Fruit fly (Drosophila melanogaster) whole organism, embryonic: ENCODE data around the gene CG42656.
A peak's percentile ranks its signal among the peaks of the same experiment; 100 is the strongest.

ENCODE experiments used
- BtbVII ChIP-seq: fragments of 200-800 bp; sonication (Bioruptor generic); optimal IDR thresholded peaks from 3 replicates; lab custom pipeline; 2017; ENCODE audit warnings: missing biosample characterization, mild to moderate bottlenecking, missing genetic modification characterization
- C15 ChIP-seq: fragments of 200-800 bp; sonication (Bioruptor generic); IDR thresholded peaks from 3 replicates; pipeline ENCODE4 v1.3.6; 2022; ENCODE audit warnings: missing biosample characterization, missing genetic modification characterization
- CG1233 ChIP-seq: fragments of 200-800 bp; sonication (Bioruptor generic); optimal IDR thresholded peaks from 4 replicates; lab custom pipeline; 2018; ENCODE audit warnings: missing biosample characterization, mild to moderate bottlenecking, missing genetic modification characterization
- CG12744 ChIP-seq: fragments of 200-800 bp; sonication (Bioruptor generic); optimal IDR thresholded peaks from 2 replicates; lab custom pipeline; 2016; ENCODE audit warnings: missing biosample characterization, missing genetic modification characterization
- CG15479 ChIP-seq: fragments of 200-800 bp; sonication (Bioruptor generic); optimal IDR thresholded peaks from 3 replicates; lab custom pipeline; 2019; ENCODE audit warnings: missing biosample characterization, mild to moderate bottlenecking, missing genetic modification characterization, moderate library complexity
- CG15514 ChIP-seq: fragments of 200-800 bp; sonication (Bioruptor generic); optimal IDR thresholded peaks from 3 replicates; lab custom pipeline; 2017; ENCODE audit warnings: missing biosample characterization, missing genetic modification characterization, mild to moderate bottlenecking, moderate library complexity, missing genetic modification reagents
- CG15601 ChIP-seq: fragments of 200-800 bp; sonication (Bioruptor generic); optimal IDR thresholded peaks from 3 replicates; lab custom pipeline; 2019; ENCODE audit warnings: missing biosample characterization, mild to moderate bottlenecking, missing genetic modification characterization, moderate library complexity
- CG1602 ChIP-seq: fragments of 200-800 bp; sonication (Bioruptor generic); optimal IDR thresholded peaks from 3 replicates; lab custom pipeline; 2016; ENCODE audit warnings: missing biosample characterization, missing genetic modification characterization
- CG1603 ChIP-seq: fragments of 200-800 bp; sonication (Bioruptor generic); optimal IDR thresholded peaks from 2 replicates; lab custom pipeline; 2019; ENCODE audit warnings: missing biosample characterization, mild to moderate bottlenecking, missing genetic modification characterization, moderate library complexity
- CG17829 ChIP-seq: fragments of 200-800 bp; optimal IDR thresholded peaks from 2 replicates; lab custom pipeline; 2019; ENCODE audit warnings: missing biosample characterization, mild to moderate bottlenecking, missing genetic modification characterization, moderate library complexity
- CG18764 ChIP-seq: fragments of 200-800 bp; sonication (Bioruptor generic); optimal IDR thresholded peaks from 3 replicates; lab custom pipeline; 2016; ENCODE audit warnings: missing biosample characterization, missing genetic modification characterization
- CG2116 ChIP-seq: fragments of 200-800 bp; sonication (Bioruptor generic); optimal IDR thresholded peaks from 3 replicates; lab custom pipeline; 2018; ENCODE audit warnings: missing biosample characterization, mild to moderate bottlenecking, missing genetic modification characterization
- CG2199 ChIP-seq: fragments of 200-800 bp; sonication (Bioruptor generic); IDR thresholded peaks from 3 replicates; pipeline ENCODE4 v1.3.6; 2022; ENCODE audit warnings: missing biosample characterization, missing genetic modification characterization
- CG34224 ChIP-seq: fragments of 200-800 bp; sonication (Bioruptor generic); IDR thresholded peaks from 3 replicates; pipeline ENCODE4 v1.3.6; 2022; ENCODE audit warnings: missing biosample characterization, missing genetic modification characterization; ENCODE audit not compliant: partially characterized antibody
- CG42726 ChIP-seq: fragments of 200-800 bp; sonication (Bioruptor generic); IDR thresholded peaks from 2 replicates; pipeline ENCODE4 v1.3.6; 2022; ENCODE audit warnings: missing biosample characterization, missing genetic modification characterization; ENCODE audit not compliant: partially characterized antibody
- CG4404 ChIP-seq: fragments of 200-800 bp; sonication (Bioruptor generic); IDR thresholded peaks from 2 replicates; pipeline ENCODE4 v1.3.6; 2022; ENCODE audit warnings: missing biosample characterization, missing genetic modification characterization
- CG6175 ChIP-seq: fragments of 200-800 bp; sonication (Bioruptor generic); IDR thresholded peaks from 3 replicates; pipeline ENCODE4 v1.3.6; 2022; ENCODE audit warnings: missing biosample characterization, missing genetic modification characterization
- CG6791 ChIP-seq: fragments of 200-800 bp; sonication (Bioruptor generic); IDR thresholded peaks from 3 replicates; pipeline ENCODE4 v1.3.6; 2022; ENCODE audit warnings: missing biosample characterization, missing genetic modification characterization; ENCODE audit not compliant: partially characterized antibody
- CG7745 ChIP-seq: fragments of 200-800 bp; sonication (Bioruptor generic); optimal IDR thresholded peaks from 2 replicates; lab custom pipeline; 2018; ENCODE audit warnings: missing biosample characterization, mild to moderate bottlenecking, missing genetic modification characterization, moderate library complexity
- CG8290 ChIP-seq, 3 experiments: fragments of 200-800 bp; sonication (Bioruptor generic); optimal IDR thresholded peaks; 2 replicates each; lab custom pipeline; 2016 to 2019; ENCODE audit warnings: missing biosample characterization in 3 of 3, missing genetic modification characterization in 3 of 3, mild to moderate bottlenecking in 2 of 3, moderate library complexity in 1 of 3
- Fer3 ChIP-seq: fragments of 200-800 bp; sonication (Bioruptor generic); optimal IDR thresholded peaks from 2 replicates; lab custom pipeline; 2018; ENCODE audit warnings: missing biosample characterization, mild to moderate bottlenecking, missing genetic modification characterization, moderate library complexity
- GATAe ChIP-seq: fragments of 200-800 bp; sonication (Bioruptor generic); conservative IDR thresholded peaks from 2 replicates; pipeline ENCODE4 v1.3.6; 2022; ENCODE audit warnings: missing biosample characterization, missing genetic modification characterization
- Gug ChIP-seq: fragments of 200-800 bp; sonication (Bioruptor generic); IDR thresholded peaks from 4 replicates; pipeline ENCODE4 v1.3.6; 2022; ENCODE audit warnings: missing biosample characterization, missing genetic modification characterization
- H15 ChIP-seq: fragments of 200-800 bp; sonication (Bioruptor generic); IDR thresholded peaks from 3 replicates; pipeline ENCODE4 v1.3.6; 2022; ENCODE audit warnings: missing biosample characterization, missing genetic modification characterization
- HLH54F ChIP-seq: fragments of 200-800 bp; sonication (Bioruptor generic); optimal IDR thresholded peaks from 3 replicates; lab custom pipeline; 2016; ENCODE audit warnings: missing biosample characterization, missing genetic modification characterization
- Hmr ChIP-seq: fragments of 200-800 bp; sonication (Bioruptor generic); optimal IDR thresholded peaks from 3 replicates; lab custom pipeline; 2017; ENCODE audit warnings: mild to moderate bottlenecking, missing biosample characterization, missing genetic modification reagents, missing genetic modification characterization
- MBD-R2 ChIP-seq: fragments of 200-800 bp; sonication (Bioruptor generic); IDR thresholded peaks from 2 replicates; pipeline ENCODE4 v1.3.6; 2022; ENCODE audit warnings: missing biosample characterization, missing genetic modification characterization
- Mes4 ChIP-seq: fragments of 200-800 bp; sonication (Bioruptor generic); optimal IDR thresholded peaks from 2 replicates; lab custom pipeline; 2016; ENCODE audit warnings: missing biosample characterization, missing genetic modification characterization
- Myb ChIP-seq: fragments of 200-800 bp; sonication (Bioruptor generic); optimal IDR thresholded peaks from 2 replicates; lab custom pipeline; 2016; ENCODE audit warnings: missing biosample characterization, missing genetic modification characterization
- Nf-YC ChIP-seq: fragments of 200-800 bp; optimal IDR thresholded peaks from 3 replicates; lab custom pipeline; 2019; ENCODE audit warnings: missing biosample characterization, mild to moderate bottlenecking, missing genetic modification characterization, moderate library complexity
- Optix ChIP-seq: fragments of 200-800 bp; sonication (Bioruptor generic); IDR thresholded peaks from 3 replicates; pipeline ENCODE4 v1.3.6; 2022; ENCODE audit warnings: missing biosample characterization, missing genetic modification characterization
- Usf ChIP-seq: fragments of 200-800 bp; sonication (Bioruptor generic); optimal IDR thresholded peaks from 2 replicates; lab custom pipeline; 2017; ENCODE audit warnings: missing genotype, missing biosample characterization, missing genetic modification characterization
- ac ChIP-seq: fragments of 200-800 bp; sonication (Bioruptor generic); optimal IDR thresholded peaks from 3 replicates; lab custom pipeline; 2017; ENCODE audit warnings: missing biosample characterization, mild to moderate bottlenecking, missing genetic modification characterization
- aop ChIP-seq: fragments of 200-800 bp; sonication (Bioruptor generic); IDR thresholded peaks from 2 replicates; pipeline ENCODE4 v1.3.6; 2022; ENCODE audit warnings: missing biosample characterization, missing genetic modification characterization
- bowl ChIP-seq: fragments of 200-800 bp; sonication (Bioruptor generic); IDR thresholded peaks from 2 replicates; pipeline ENCODE4 v1.3.6; 2022; ENCODE audit warnings: missing biosample characterization, missing genetic modification characterization
- cas ChIP-seq: fragments of 200-800 bp; sonication (Bioruptor generic); IDR thresholded peaks from 2 replicates; pipeline ENCODE4 v1.3.6; 2022; ENCODE audit warnings: missing biosample characterization, missing genetic modification characterization
- chinmo ChIP-seq: fragments of 200-800 bp; sonication (Bioruptor generic); IDR thresholded peaks from 4 replicates; pipeline ENCODE4 v1.3.6; 2022; ENCODE audit warnings: missing biosample characterization, missing genetic modification characterization; ENCODE audit not compliant: partially characterized antibody
- croc ChIP-seq: fragments of 200-800 bp; sonication (Bioruptor generic); conservative IDR thresholded peaks from 3 replicates; pipeline ENCODE4 v1.3.6; 2022; ENCODE audit warnings: missing biosample characterization, missing genetic modification characterization
- fd3F ChIP-seq: fragments of 200-800 bp; sonication (Bioruptor generic); optimal IDR thresholded peaks from 2 replicates; lab custom pipeline; 2018; ENCODE audit warnings: missing biosample characterization, mild to moderate bottlenecking, missing genetic modification characterization, moderate library complexity
- fu2 ChIP-seq: fragments of 200-800 bp; sonication (Bioruptor generic); optimal IDR thresholded peaks from 2 replicates; lab custom pipeline; 2016; ENCODE audit warnings: missing biosample characterization, missing genetic modification characterization
- gcm ChIP-seq: fragments of 200-800 bp; sonication (Bioruptor generic); optimal IDR thresholded peaks from 2 replicates; lab custom pipeline; 2019; ENCODE audit warnings: missing biosample characterization, mild to moderate bottlenecking, missing genetic modification characterization, moderate library complexity
- jumu ChIP-seq: fragments of 200-800 bp; sonication (Bioruptor generic); optimal IDR thresholded peaks from 3 replicates; lab custom pipeline; 2016; ENCODE audit warnings: missing biosample characterization, missing genetic modification characterization
- kni ChIP-seq: fragments of 200-800 bp; sonication (Bioruptor generic); optimal IDR thresholded peaks from 3 replicates; lab custom pipeline; 2017; ENCODE audit warnings: mild to moderate bottlenecking, missing biosample characterization, missing genetic modification reagents, missing genetic modification characterization
- lola ChIP-seq, 3 experiments: fragments of >200 bp in 2 of 3; fragments of 200-800 bp in 1 of 3; sonication (Bioruptor generic) in 1 of 3; optimal IDR thresholded peaks; 2 replicates each; lab custom pipeline; 2017 to 2019; ENCODE audit warnings: missing biosample characterization in 3 of 3, missing genetic modification characterization in 3 of 3, mild to moderate bottlenecking in 1 of 3, moderate library complexity in 1 of 3
- mirr ChIP-seq: fragments of 200-800 bp; sonication (Bioruptor generic); optimal IDR thresholded peaks from 3 replicates; lab custom pipeline; 2018; ENCODE audit warnings: missing biosample characterization, mild to moderate bottlenecking, missing genetic modification characterization
- nerfin-1 ChIP-seq: fragments of 200-800 bp; sonication (Bioruptor generic); optimal IDR thresholded peaks from 3 replicates; lab custom pipeline; 2019; ENCODE audit warnings: missing biosample characterization, mild to moderate bottlenecking, missing genetic modification characterization, moderate library complexity
- pros ChIP-seq: fragments of 200-800 bp; sonication (Bioruptor generic); optimal IDR thresholded peaks from 3 replicates; lab custom pipeline; 2019; ENCODE audit warnings: missing biosample characterization, mild to moderate bottlenecking, missing genetic modification characterization, moderate library complexity
- repo ChIP-seq: fragments of 200-800 bp; sonication (Bioruptor generic); optimal IDR thresholded peaks from 2 replicates; lab custom pipeline; 2016; ENCODE audit warnings: missing biosample characterization, missing genetic modification characterization
- run ChIP-seq: fragments of 200-800 bp; sonication (Bioruptor generic); optimal IDR thresholded peaks from 3 replicates; lab custom pipeline; 2018; ENCODE audit warnings: missing biosample characterization, mild to moderate bottlenecking, missing genetic modification characterization
- wek ChIP-seq: fragments of 200-800 bp; sonication (Bioruptor generic); optimal IDR thresholded peaks from 3 replicates; lab custom pipeline; 2018; ENCODE audit warnings: missing biosample characterization, mild to moderate bottlenecking, missing genetic modification characterization, moderate library complexity

CG42656 gene

dm6 chr3R:7515599-7516069 lies 22.6 kb upstream of the CG42656 start, which contains the start of gene alpha-Est8 (continued):
- TF ChIP-seq CG6791 = no peak
- TF ChIP-seq CG15601 (tag; lab: Kevin White, UChicago) = no peak
- no peak for TF ChIP-seq CG15479 (GFP tag; lab: Kevin White, UChicago)
- no peak for TF ChIP-seq CG6175 (GFP tag; lab: Robert Waterston, UW)
- TF ChIP-seq gcm (GFP tag; lab: Kevin White, UChicago) = no peak
- TF ChIP-seq pros (GFP tag; lab: Kevin White, UChicago) = no peak
- TF ChIP-seq CG17829 (tag; lab: Kevin White, UChicago) = no peak
- no peak for TF ChIP-seq CG2116 (GFP tag; lab: Kevin White, UChicago)
- TF ChIP-seq CG1602 = no peak
- no peak for TF ChIP-seq C15 (GFP tag; lab: Robert Waterston, UW)
- no peak for TF ChIP-seq Mes4 (GFP tag; lab: Kevin White, UChicago)
- no peak for TF ChIP-seq CG4404 (GFP tag; lab: Robert Waterston, UW)
- no peak for TF ChIP-seq BtbVII (GFP tag; lab: Kevin White, UChicago)
- no peak for TF ChIP-seq CG42726 (GFP tag; lab: Robert Waterston, UW)
- no peak for TF ChIP-seq fu2 (GFP tag; lab: Kevin White, UChicago)
- no peak for TF ChIP-seq aop (GFP tag; lab: Robert Waterston, UW)
- 0 out of 2 replicates have a peak, but pooled peaks have one; percentile 16 for TF ChIP-seq GATAe (GFP tag; lab: Robert Waterston, UW)
- no peak for TF ChIP-seq CG18764
- no peak for TF ChIP-seq Nf-YC
- TF ChIP-seq CG15514 (GFP tag; lab: Kevin White, UChicago) = no peak
- TF ChIP-seq CG2199 (GFP tag; lab: Robert Waterston, UW) = 0 out of 3 replicates have a peak, but pooled peaks have one; percentile 55
- TF ChIP-seq lola (GFP tag; optimal IDR thresholded peaks at IDR 0.05; lab: Kevin White, UChicago) = no peak
- TF ChIP-seq Usf (GFP tag; lab: Kevin White, UChicago) = no peak
- 0 out of 2 replicates have a peak, but pooled peaks have one; percentile 23 for TF ChIP-seq MBD-R2 (GFP tag; lab: Robert Waterston, UW)
- TF ChIP-seq fd3F (GFP tag; lab: Kevin White, UChicago) = no peak
- TF ChIP-seq jumu (GFP tag; lab: Kevin White, UChicago) = no peak
- no peak for TF ChIP-seq cas (GFP tag; lab: Robert Waterston, UW)
- peak; percentile 55; the same call in 2 of the 3 replicates for TF ChIP-seq CG34224 (GFP tag; lab: Robert Waterston, UW)
- no peak for TF ChIP-seq Myb (GFP tag; lab: Kevin White, UChicago)
- no peak for TF ChIP-seq CG1233 (GFP tag; lab: Kevin White, UChicago)
- no peak for TF ChIP-seq CG7745 (tag; lab: Kevin White, UChicago)
- no peak for TF ChIP-seq Fer3 (tag; lab: Kevin White, UChicago)
- TF ChIP-seq wek (GFP tag; lab: Kevin White, UChicago) = no peak
- TF ChIP-seq HLH54F = no peak
- no peak for TF ChIP-seq CG1603 (tag; lab: Kevin White, UChicago)
- TF ChIP-seq ac (GFP tag; lab: Kevin White, UChicago) = no peak
- no peak for TF ChIP-seq kni (GFP tag; lab: Kevin White, UChicago)
- peak; percentile 91; the same call in 3 of the 4 replicates for TF ChIP-seq chinmo (GFP tag; lab: Robert Waterston, UW)
- no peak for TF ChIP-seq Gug (GFP tag; lab: Robert Waterston, UW)
- no peak for TF ChIP-seq croc
- TF ChIP-seq CG12744 (GFP tag; lab: Kevin White, UChicago) = no peak
- TF ChIP-seq Hmr (GFP tag; lab: Kevin White, UChicago) = peak; percentile 40
- TF ChIP-seq Optix = no peak
- TF ChIP-seq H15 = no peak
- no peak for TF ChIP-seq bowl (GFP tag; lab: Robert Waterston, UW)
- TF ChIP-seq repo = no peak
- TF ChIP-seq CG8290 (GFP tag; optimal IDR thresholded peaks at IDR 0.05; lab: Kevin White, UChicago) = no peak
- no peak for TF ChIP-seq CG8290 (tag; optimal IDR thresholded peaks at IDR 0.05; lab: Kevin White, UChicago)
- no peak for TF ChIP-seq nerfin-1 (tag; lab: Kevin White, UChicago)
- TF ChIP-seq mirr (GFP tag; lab: Kevin White, UChicago) = peak; percentile 75
- peak; percentile 56 for TF ChIP-seq run (tag; lab: Kevin White, UChicago)
